Fruit fly (Drosophila melanogaster) whole organism, prepupa: ENCODE measurements around the gene CG7945.

Experiments
- Blimp-1 ChIP-seq: fragments of 200-800 bp; sonication (Bioruptor generic); optimal IDR thresholded peaks from 3 replicates; lab custom pipeline; 2017; ENCODE audit warnings: missing biosample characterization, missing genetic modification characterization, mild to moderate bottlenecking, moderate library complexity, missing genetic modification reagents
- CG10631 ChIP-seq: fragments of 200-800 bp; sonication (Bioruptor generic); optimal IDR thresholded peaks from 2 replicates; lab custom pipeline; 2016; ENCODE audit warnings: missing biosample characterization, missing genetic modification characterization
- CG10669 ChIP-seq: fragments of 200-800 bp; sonication (Bioruptor generic); optimal IDR thresholded peaks from 3 replicates; lab custom pipeline; 2018; ENCODE audit warnings: missing biosample characterization, mild to moderate bottlenecking, missing genetic modification characterization, moderate library complexity
- CG11762 ChIP-seq: fragments of 200-800 bp; sonication (Bioruptor generic); optimal IDR thresholded peaks from 3 replicates; lab custom pipeline; 2016; ENCODE audit warnings: missing biosample characterization, missing genetic modification characterization; ENCODE audit not compliant: insufficient read depth
- CG11902 ChIP-seq: fragments of 200-800 bp; sonication (Bioruptor generic); optimal IDR thresholded peaks from 3 replicates; lab custom pipeline; 2016; ENCODE audit warnings: missing biosample characterization, missing genetic modification characterization
- CG15336 ChIP-seq: fragments of 200-800 bp; sonication (Bioruptor generic); IDR thresholded peaks from 2 replicates; pipeline ENCODE4 v1.3.6; 2022; ENCODE audit warnings: missing biosample characterization, missing genetic modification characterization
- CG1621 ChIP-seq: fragments of 200-800 bp; sonication (Bioruptor generic); optimal IDR thresholded peaks from 3 replicates; lab custom pipeline; 2018; ENCODE audit warnings: missing biosample characterization, mild to moderate bottlenecking, missing genetic modification characterization
- CG3032 ChIP-seq: fragments of 200-800 bp; optimal IDR thresholded peaks from 2 replicates; lab custom pipeline; 2019; ENCODE audit warnings: missing biosample characterization, mild to moderate bottlenecking, missing genetic modification characterization, moderate library complexity
- CG32006 ChIP-seq: fragments of 200-800 bp; sonication (Bioruptor generic); optimal IDR thresholded peaks from 3 replicates; lab custom pipeline; 2017; ENCODE audit warnings: missing biosample characterization, mild to moderate bottlenecking, missing genetic modification characterization
- CG6276 ChIP-seq: fragments of 200-800 bp; sonication (Bioruptor generic); optimal IDR thresholded peaks from 2 replicates; lab custom pipeline; 2017; ENCODE audit warnings: missing biosample characterization, mild to moderate bottlenecking, missing genetic modification characterization
- CG6792 ChIP-seq: fragments of 200-800 bp; sonication (Bioruptor generic); optimal IDR thresholded peaks from 3 replicates; lab custom pipeline; 2016; ENCODE audit warnings: missing biosample characterization, missing genetic modification characterization
- CG6854 ChIP-seq: fragments of 200-800 bp; sonication (Bioruptor generic); optimal IDR thresholded peaks from 2 replicates; lab custom pipeline; 2017; ENCODE audit warnings: missing biosample characterization, mild to moderate bottlenecking, missing genetic modification characterization
- CG8119 ChIP-seq: fragments of 200-800 bp; sonication (Bioruptor generic); IDR thresholded peaks from 3 replicates; pipeline ENCODE4 v1.3.6; 2022; ENCODE audit warnings: missing biosample characterization, missing genetic modification characterization
- CG8632 ChIP-seq: fragments of 200-800 bp; sonication (Bioruptor generic); optimal IDR thresholded peaks from 3 replicates; lab custom pipeline; 2016; ENCODE audit warnings: missing biosample characterization, missing genetic modification characterization
- CG9139 ChIP-seq: fragments of 200-800 bp; sonication (Bioruptor generic); optimal IDR thresholded peaks from 3 replicates; lab custom pipeline; 2017; ENCODE audit warnings: missing biosample characterization, mild to moderate bottlenecking, missing genetic modification characterization
- Eip75B ChIP-seq: fragments of 200-800 bp; sonication (Bioruptor generic); optimal IDR thresholded peaks from 3 replicates; lab custom pipeline; 2016; ENCODE audit warnings: missing biosample characterization, missing genetic modification characterization
- Eip78C ChIP-seq: fragments of 200-800 bp; sonication (Bioruptor generic); peaks from one replicate; lab custom pipeline; 2016; ENCODE audit warnings: missing biosample characterization, missing genetic modification characterization
- Ets96B ChIP-seq: fragments of 200-800 bp; optimal IDR thresholded peaks from 2 replicates; lab custom pipeline; 2019; ENCODE audit warnings: missing biosample characterization, mild to moderate bottlenecking, missing genetic modification characterization, moderate library complexity
- Gug ChIP-seq: fragments of 200-800 bp; sonication (Bioruptor generic); IDR thresholded peaks from 2 replicates; pipeline ENCODE4 v1.3.6; 2022; ENCODE audit warnings: missing biosample characterization, missing genetic modification characterization
- Hr39 ChIP-seq: fragments of 200-800 bp; sonication (Bioruptor generic); optimal IDR thresholded peaks from 2 replicates; lab custom pipeline; 2016; ENCODE audit warnings: missing biosample characterization, missing genetic modification characterization
- Lpt ChIP-seq: fragments of 200-800 bp; sonication (Bioruptor generic); optimal IDR thresholded peaks from 3 replicates; lab custom pipeline; 2016; ENCODE audit warnings: missing biosample characterization, missing genetic modification characterization
- OdsH ChIP-seq: fragments of 200-800 bp; sonication (Bioruptor generic); optimal IDR thresholded peaks from 3 replicates; lab custom pipeline; 2016; ENCODE audit warnings: missing biosample characterization, missing genetic modification characterization
- Sox102F ChIP-seq: fragments of 200-800 bp; sonication (Bioruptor generic); optimal IDR thresholded peaks from 2 replicates; lab custom pipeline; 2016; ENCODE audit warnings: missing biosample characterization, mild to moderate bottlenecking, missing genetic modification characterization
- Sox14 ChIP-seq: fragments of 200-800 bp; sonication (Bioruptor generic); optimal IDR thresholded peaks from 3 replicates; lab custom pipeline; 2016; ENCODE audit warnings: missing biosample characterization, missing genetic modification characterization
- Sox15 ChIP-seq: fragments of 200-800 bp; sonication (Bioruptor generic); optimal IDR thresholded peaks from 3 replicates; lab custom pipeline; 2016; ENCODE audit warnings: missing biosample characterization, missing genetic modification characterization
- cyc ChIP-seq: fragments of 200-800 bp; sonication (Bioruptor generic); optimal IDR thresholded peaks from 3 replicates; lab custom pipeline; 2016; ENCODE audit warnings: missing biosample characterization, missing genetic modification characterization
- eg ChIP-seq: fragments of 200-800 bp; sonication (Bioruptor generic); IDR thresholded peaks from 3 replicates; pipeline ENCODE4 v1.3.6; 2022; ENCODE audit warnings: missing biosample characterization, missing genetic modification characterization
- esn ChIP-seq: fragments of 200-800 bp; sonication (Bioruptor generic); optimal IDR thresholded peaks from 2 replicates; lab custom pipeline; 2016; ENCODE audit warnings: missing biosample characterization, mild to moderate bottlenecking, missing genetic modification characterization, moderate library complexity
- lz ChIP-seq: fragments of 200-800 bp; sonication (Bioruptor generic); optimal IDR thresholded peaks from 3 replicates; lab custom pipeline; 2016; ENCODE audit warnings: missing biosample characterization, missing genetic modification characterization
- pdm3 ChIP-seq: fragments of 200-800 bp; sonication (Bioruptor generic); optimal IDR thresholded peaks from 3 replicates; lab custom pipeline; 2016; ENCODE audit warnings: missing biosample characterization, missing genetic modification characterization
- salr ChIP-seq, 2 experiments: fragments of 200-800 bp; sonication (Bioruptor generic); optimal IDR thresholded peaks; 3 replicates each; lab custom pipeline; 2016 to 2018; ENCODE audit warnings: missing biosample characterization in 2 of 2, missing genetic modification characterization in 2 of 2, mild to moderate bottlenecking in 1 of 2
- topi ChIP-seq: fragments of 200-800 bp; sonication (Bioruptor generic); optimal IDR thresholded peaks from 3 replicates; lab custom pipeline; 2016; ENCODE audit warnings: missing biosample characterization, missing genetic modification characterization
- vri ChIP-seq: fragments of 200-800 bp; sonication (Bioruptor generic); optimal IDR thresholded peaks from 3 replicates; lab custom pipeline; 2016; ENCODE audit warnings: missing biosample characterization, mild to moderate bottlenecking, missing genetic modification characterization

CG7945 gene

dm6 chr3L:15543467-15543866 is 19.5 kb upstream of the CG7945 start:
- TF ChIP-seq CG9139 (GFP tag; lab: Kevin White, UChicago) (no peak), Eip78C (GFP tag; lab: Kevin White, UChicago) (peak; percentile 53), CG15336 (GFP tag; lab: Robert Waterston, UW) (peak; percentile 27; the same call in 1 of the 2 replicates), Eip75B (GFP tag; lab: Kevin White, UChicago) (no peak), CG8632 (GFP tag; lab: Kevin White, UChicago) (no peak), CG10669 (GFP tag; lab: Kevin White, UChicago) (no peak), topi (GFP tag; lab: Kevin White, UChicago) (no peak), CG6854 (GFP tag; lab: Kevin White, UChicago) (no peak), vri (GFP tag; lab: Kevin White, UChicago) (peak; percentile 24), Lpt (GFP tag; lab: Kevin White, UChicago) (no peak), lz (GFP tag; lab: Kevin White, UChicago) (no peak), salr (GFP tag; optimal IDR thresholded peaks at IDR 0.05; lab: Kevin White, UChicago) (no peak), Sox102F (GFP tag; lab: Kevin White, UChicago) (no peak), Ets96B (no peak), cyc (GFP tag; lab: Kevin White, UChicago) (no peak), CG1621 (tag; lab: Kevin White, UChicago) (no peak), CG8119 (0 out of 3 replicates have a peak, but pooled peaks have one; percentile 40), CG6792 (no peak), Hr39 (GFP tag; lab: Kevin White, UChicago) (no peak), Blimp-1 (GFP tag; lab: Kevin White, UChicago) (no peak), Sox15 (GFP tag; lab: Kevin White, UChicago) (no peak), CG3032 (tag; lab: Kevin White, UChicago) (no peak)

dm6 chr3L:15543049-15543448 is 19.1 kb upstream of the CG7945 start:
- TF ChIP-seq Hr39 (GFP tag; lab: Kevin White, UChicago) (no peak), pdm3 (GFP tag; lab: Kevin White, UChicago) (no peak), Blimp-1 (GFP tag; lab: Kevin White, UChicago) (peak; percentile 55), cyc (GFP tag; lab: Kevin White, UChicago) (no peak), Gug (GFP tag; lab: Robert Waterston, UW) (no peak), CG11902 (GFP tag; lab: Kevin White, UChicago) (no peak), Sox14 (GFP tag; lab: Kevin White, UChicago) (no peak), esn (GFP tag; lab: Kevin White, UChicago) (no peak)

dm6 chr3L:15541281-15541680 is 17.3 kb upstream of the CG7945 start:
- TF ChIP-seq vri (GFP tag; lab: Kevin White, UChicago) (no peak), CG8632 (GFP tag; lab: Kevin White, UChicago) (no peak), CG15336 (GFP tag; lab: Robert Waterston, UW) (no peak), CG10631 (no peak), Sox14 (GFP tag; lab: Kevin White, UChicago) (no peak), OdsH (GFP tag; lab: Kevin White, UChicago) (no peak), CG10669 (GFP tag; lab: Kevin White, UChicago) (no peak)

DNA sequence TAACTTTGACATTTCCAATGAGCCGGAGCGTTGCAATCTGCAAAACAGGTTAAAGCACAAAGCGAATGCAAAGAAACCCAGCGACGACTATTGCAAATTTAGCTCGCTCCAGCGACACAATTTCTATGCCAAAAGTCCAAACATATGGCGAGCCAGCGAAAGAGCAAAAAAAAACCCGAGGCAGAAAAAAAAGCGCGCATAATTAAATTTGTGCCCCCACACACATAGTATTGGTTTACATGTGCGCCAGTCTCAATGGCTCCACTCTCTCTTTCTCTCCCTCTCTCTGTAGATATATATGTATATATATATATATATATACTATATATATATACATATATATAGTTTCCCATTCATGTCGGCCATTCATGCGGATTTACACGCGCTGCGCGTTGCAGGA is 16.7 kb upstream of the CG7945 start:
- TF ChIP-seq Eip78C (GFP tag; lab: Kevin White, UChicago) (peak; percentile 63), CG8119 (peak; percentile 64; the same call in 2 of the 3 replicates), Lpt (GFP tag; lab: Kevin White, UChicago) (no peak), eg (GFP tag; lab: Robert Waterston, UW) (peak; percentile 41; the same call in 1 of the 3 replicates), CG6276 (GFP tag; lab: Kevin White, UChicago) (peak; percentile 42), CG32006 (GFP tag; lab: Kevin White, UChicago) (no peak), CG11762 (no peak)
